Fruit fly (Drosophila melanogaster): ENCODE data around the gene Art6.

The Art6 gene

dm6 chr3R:13915646-13916045, 30.0 kb downstream of the Art6 start (continued):
- no peak for TF ChIP-seq Lpt (GFP tag; optimal IDR thresholded peaks at IDR 0.05)
- TF ChIP-seq mld (GFP tag; IDR thresholded peaks at IDR 0.05; ENCODE audit: partially characterized antibody), result no peak
- no peak for TF ChIP-seq eyg (GFP tag; optimal IDR thresholded peaks at IDR 0.05)
- peak in 1 of 3 experiments; percentile 91 for TF ChIP-seq Stat92E (GFP tag; optimal IDR thresholded peaks at IDR 0.05)
- TF ChIP-seq CG12104 (GFP tag; optimal IDR thresholded peaks at IDR 0.05), result peak; percentile 38
- TF ChIP-seq CG9817 (tag; optimal IDR thresholded peaks at IDR 0.05), result peak; percentile 64
- 0 out of 3 replicates have a peak, but pooled peaks have one; percentile 24 for TF ChIP-seq CG6175 (GFP tag; IDR thresholded peaks at IDR 0.05)
- TF ChIP-seq kah (GFP tag; optimal IDR thresholded peaks at IDR 0.05), result peak; percentile 6
- TF ChIP-seq Hr39 (optimal IDR thresholded peaks at IDR 0.05), result no peak
- TF ChIP-seq unc-4 (GFP tag; IDR thresholded peaks at IDR 0.05; ENCODE audit: partially characterized antibody), result no peak
- TF ChIP-seq repo (GFP tag; optimal IDR thresholded peaks at IDR 0.05), result peak; percentile 21
- TF ChIP-seq Meics (GFP tag; optimal IDR thresholded peaks at IDR 0.05), result peak; percentile 55
- no peak for TF ChIP-seq CTCF (GFP tag; optimal IDR thresholded peaks at IDR 0.05)
- peak; percentile 75 for TF ChIP-seq CG11695 (GFP tag; IDR thresholded peaks at IDR 0.05)
- no peak for TF ChIP-seq nerfin-2 (GFP tag; IDR thresholded peaks at IDR 0.05; ENCODE audit: partially characterized antibody)
- TF ChIP-seq Kr (GFP tag; optimal IDR thresholded peaks at IDR 0.05), result no peak
- no peak for TF ChIP-seq CG34376 (GFP tag; optimal IDR thresholded peaks at IDR 0.05)
- peak; percentile 63; the same call in 2 of the 3 replicates for TF ChIP-seq ase (GFP tag; IDR thresholded peaks at IDR 0.05)
- TF ChIP-seq CG2129 (GFP tag; IDR thresholded peaks at IDR 0.05; ENCODE audit: partially characterized antibody), result no peak
- peak; percentile 59 for TF ChIP-seq CG14667 (GFP tag; IDR thresholded peaks at IDR 0.05)
- peak; percentile 53 for TF ChIP-seq nerfin-1 (tag; optimal IDR thresholded peaks at IDR 0.05)
- TF ChIP-seq CG14014 (GFP tag; IDR thresholded peaks at IDR 0.05), result peak; percentile 54; the same call in 1 of the 2 replicates
- peak; percentile 42 for TF ChIP-seq trem (tag; optimal IDR thresholded peaks at IDR 0.05)
- TF ChIP-seq bigmax (GFP tag; optimal IDR thresholded peaks at IDR 0.05), result no peak
- peak; percentile 78 for TF ChIP-seq CG3726 (GFP tag; IDR thresholded peaks at IDR 0.05)
- TF ChIP-seq CG8281 (tag; optimal IDR thresholded peaks at IDR 0.05), result peak; percentile 48
- peak; percentile 36 for TF ChIP-seq CG12236 (GFP tag; optimal IDR thresholded peaks at IDR 0.05)
- no peak for TF ChIP-seq Trl (optimal IDR thresholded peaks at IDR 0.05)
- TF ChIP-seq Trl (GFP tag; optimal IDR thresholded peaks at IDR 0.05), result peak; percentile 61
- TF ChIP-seq fd64A (GFP tag; optimal IDR thresholded peaks at IDR 0.05), result peak; percentile 21
- TF ChIP-seq CG10147 (GFP tag; optimal IDR thresholded peaks at IDR 0.05), result peak; percentile 40
- 0 out of 3 replicates have a peak, but pooled peaks have one; percentile 45 for TF ChIP-seq Dbx (GFP tag; IDR thresholded peaks at IDR 0.05)
- TF ChIP-seq Hsf (GFP tag; optimal IDR thresholded peaks at IDR 0.05), result peak; percentile 73
- peak; percentile 66 for TF ChIP-seq CG17568 (GFP tag; optimal IDR thresholded peaks at IDR 0.05)
- no peak for TF ChIP-seq p53 (GFP tag; optimal IDR thresholded peaks at IDR 0.05)
- TF ChIP-seq CG10979 (tag; optimal IDR thresholded peaks at IDR 0.05), result peak; percentile 82
- TF ChIP-seq HLHmδ (GFP tag; optimal IDR thresholded peaks at IDR 0.05), result no peak
- no peak for TF ChIP-seq BEAF-32 (GFP tag; optimal IDR thresholded peaks at IDR 0.05)
- TF ChIP-seq jing (GFP tag; optimal IDR thresholded peaks at IDR 0.05), result peak; percentile 20
- TF ChIP-seq lbe (GFP tag; optimal IDR thresholded peaks at IDR 0.05), result peak; percentile 14
- peak; percentile 45 for TF ChIP-seq org-1 (GFP tag; optimal IDR thresholded peaks at IDR 0.05)
- TF ChIP-seq CG7271 (tag; optimal IDR thresholded peaks at IDR 0.05), result peak; percentile 23
- TF ChIP-seq CG9932 (GFP tag; IDR thresholded peaks at IDR 0.05), result peak; percentile 43; the same call in 1 of the 2 replicates
- no peak for TF ChIP-seq Opbp (GFP tag; IDR thresholded peaks at IDR 0.05; ENCODE audit: partially characterized antibody)
